Fruit fly (Drosophila melanogaster) whole organism, embryonic: ENCODE results near the gene CG8958.

Experiments used
- Asciz ChIP-seq: fragments of 200-800 bp; sonication (Bioruptor generic); optimal IDR thresholded peaks from 2 replicates; lab custom pipeline; 2017; ENCODE audit warnings: missing biosample characterization, mild to moderate bottlenecking, missing genetic modification characterization, missing genetic modification reagents
- CG10267 ChIP-seq: fragments of 200-800 bp; sonication (Bioruptor generic); optimal IDR thresholded peaks from 2 replicates; lab custom pipeline; 2018; ENCODE audit warnings: missing biosample characterization, mild to moderate bottlenecking, missing genetic modification characterization, moderate library complexity
- CG10959 ChIP-seq: fragments of 200-800 bp; sonication (Bioruptor generic); IDR thresholded peaks from 2 replicates; pipeline ENCODE4 v1.3.6; 2022; ENCODE audit warnings: missing biosample characterization, missing genetic modification characterization
- CG10979 ChIP-seq: fragments of 200-800 bp; sonication (Bioruptor generic); optimal IDR thresholded peaks from 2 replicates; lab custom pipeline; 2018; ENCODE audit warnings: missing biosample characterization, mild to moderate bottlenecking, missing genetic modification characterization, moderate library complexity
- CG11093 ChIP-seq: fragments of 200-800 bp; sonication (Bioruptor generic); IDR thresholded peaks from 3 replicates; pipeline ENCODE4 v1.3.6; 2022; ENCODE audit warnings: missing biosample characterization, missing genetic modification characterization
- CG11504 ChIP-seq: fragments of 200-800 bp; sonication (Bioruptor generic); optimal IDR thresholded peaks from 3 replicates; lab custom pipeline; 2019; ENCODE audit warnings: missing biosample characterization, mild to moderate bottlenecking, missing genetic modification characterization, moderate library complexity
- CG12219 ChIP-seq: fragments of 200-800 bp; sonication (Bioruptor generic); optimal IDR thresholded peaks from 3 replicates; lab custom pipeline; 2018; ENCODE audit warnings: missing biosample characterization, mild to moderate bottlenecking, missing genetic modification characterization
- CG12769 ChIP-seq: fragments of 200-800 bp; sonication (Bioruptor generic); optimal IDR thresholded peaks from 2 replicates; lab custom pipeline; 2019; ENCODE audit warnings: missing biosample characterization, mild to moderate bottlenecking, missing genetic modification characterization, moderate library complexity
- CG13287 ChIP-seq: fragments of 200-800 bp; sonication (Bioruptor generic); IDR thresholded peaks from 2 replicates; pipeline ENCODE4 v1.3.6; 2022; ENCODE audit warnings: missing biosample characterization, missing genetic modification characterization; ENCODE audit not compliant: partially characterized antibody
- CG13296 ChIP-seq: fragments of 200-800 bp; sonication (Bioruptor generic); optimal IDR thresholded peaks from 3 replicates; lab custom pipeline; 2018; ENCODE audit warnings: missing biosample characterization, mild to moderate bottlenecking, missing genetic modification characterization
- CG13894 ChIP-seq: fragments of 200-800 bp; sonication (Bioruptor generic); optimal IDR thresholded peaks from 3 replicates; lab custom pipeline; 2018; ENCODE audit warnings: missing biosample characterization, mild to moderate bottlenecking, missing genetic modification characterization, moderate library complexity
- CG15514 ChIP-seq: fragments of 200-800 bp; sonication (Bioruptor generic); optimal IDR thresholded peaks from 3 replicates; lab custom pipeline; 2017; ENCODE audit warnings: missing biosample characterization, missing genetic modification characterization, mild to moderate bottlenecking, moderate library complexity, missing genetic modification reagents
- CG1792 ChIP-seq: fragments of 200-800 bp; sonication (Bioruptor generic); optimal IDR thresholded peaks from 2 replicates; lab custom pipeline; 2016; ENCODE audit warnings: missing biosample characterization, missing genetic modification characterization
- CG2199 ChIP-seq: fragments of 200-800 bp; sonication (Bioruptor generic); IDR thresholded peaks from 3 replicates; pipeline ENCODE4 v1.3.6; 2022; ENCODE audit warnings: missing biosample characterization, missing genetic modification characterization
- CG2202 ChIP-seq: fragments of 200-800 bp; sonication (Bioruptor generic); optimal IDR thresholded peaks from 2 replicates; lab custom pipeline; 2018; ENCODE audit warnings: missing biosample characterization, mild to moderate bottlenecking, missing genetic modification characterization
- CG2678 ChIP-seq: fragments of 200-800 bp; sonication (Bioruptor generic); optimal IDR thresholded peaks from 3 replicates; lab custom pipeline; 2019; ENCODE audit warnings: missing biosample characterization, mild to moderate bottlenecking, missing genetic modification characterization, moderate library complexity
- CG2712 ChIP-seq: fragments of 200-800 bp; optimal IDR thresholded peaks from 3 replicates; lab custom pipeline; 2019; ENCODE audit warnings: missing biosample characterization, mild to moderate bottlenecking, missing genetic modification characterization, moderate library complexity
- CG3065 ChIP-seq: fragments of 200-800 bp; sonication (Bioruptor generic); optimal IDR thresholded peaks from 2 replicates; lab custom pipeline; 2016; ENCODE audit warnings: missing biosample characterization, missing genetic modification characterization
- CG32532 ChIP-seq: fragments of 200-800 bp; sonication (Bioruptor generic); IDR thresholded peaks from 2 replicates; pipeline ENCODE4 v1.3.6; 2022; ENCODE audit warnings: missing biosample characterization, missing genetic modification characterization
- CG33213 ChIP-seq: fragments of 200-800 bp; sonication (Bioruptor generic); optimal IDR thresholded peaks from 3 replicates; lab custom pipeline; 2016; ENCODE audit warnings: missing biosample characterization, missing genetic modification characterization
- CG4617 ChIP-seq: fragments of 200-800 bp; sonication (Bioruptor generic); optimal IDR thresholded peaks from 3 replicates; lab custom pipeline; 2016; ENCODE audit warnings: missing biosample characterization, missing genetic modification characterization, borderline replicate concordance
- CG5953 ChIP-seq: fragments of 200-800 bp; sonication (Bioruptor generic); IDR thresholded peaks from 2 replicates; pipeline ENCODE4 v1.3.6; 2022; ENCODE audit warnings: missing biosample characterization, missing genetic modification characterization
- CG9215 ChIP-seq: fragments of 200-800 bp; sonication (Bioruptor generic); IDR thresholded peaks from 2 replicates; pipeline ENCODE4 v1.3.6; 2022; ENCODE audit warnings: missing biosample characterization, missing genetic modification characterization
- CoRest ChIP-seq: fragments of 200-800 bp; sonication (Bioruptor generic); optimal IDR thresholded peaks from 3 replicates; lab custom pipeline; 2018; ENCODE audit warnings: missing biosample characterization, mild to moderate bottlenecking, missing genetic modification characterization, moderate library complexity
- CrebB ChIP-seq: fragments of 200-800 bp; sonication (Bioruptor generic); optimal IDR thresholded peaks from 3 replicates; lab custom pipeline; 2018; ENCODE audit warnings: missing biosample characterization, mild to moderate bottlenecking, missing genetic modification characterization
- Dbx ChIP-seq: fragments of 200-800 bp; sonication (Bioruptor generic); IDR thresholded peaks from 3 replicates; pipeline ENCODE4 v1.3.6; 2022; ENCODE audit warnings: missing biosample characterization, missing genetic modification characterization
- Dip2 ChIP-seq: fragments of 200-800 bp; sonication (Bioruptor generic); IDR thresholded peaks from 2 replicates; pipeline ENCODE4 v1.3.6; 2022; ENCODE audit warnings: missing biosample characterization, missing genetic modification characterization
- E2f2 ChIP-seq: fragments of 200-800 bp; sonication (Bioruptor generic); IDR thresholded peaks from 2 replicates; pipeline ENCODE4 v1.3.6; 2022; ENCODE audit warnings: missing biosample characterization, missing genetic modification characterization
- ERR ChIP-seq: fragments of 200-800 bp; sonication (Bioruptor generic); optimal IDR thresholded peaks from 2 replicates; lab custom pipeline; 2016; ENCODE audit warnings: missing biosample characterization, missing genetic modification characterization
- H2.0 ChIP-seq: fragments of 200-800 bp; sonication (Bioruptor generic); IDR thresholded peaks from 2 replicates; pipeline ENCODE4 v1.3.6; 2022; ENCODE audit warnings: missing biosample characterization, missing genetic modification characterization
- Lim3 ChIP-seq: fragments of 200-800 bp; sonication (Bioruptor generic); IDR thresholded peaks from 2 replicates; pipeline ENCODE4 v1.3.6; 2022; ENCODE audit warnings: missing biosample characterization, missing genetic modification characterization
- Nf-YC ChIP-seq: fragments of 200-800 bp; optimal IDR thresholded peaks from 3 replicates; lab custom pipeline; 2019; ENCODE audit warnings: missing biosample characterization, mild to moderate bottlenecking, missing genetic modification characterization, moderate library complexity
- Sox100B ChIP-seq: fragments of 200-800 bp; sonication (Bioruptor generic); optimal IDR thresholded peaks from 3 replicates; lab custom pipeline; 2018; ENCODE audit warnings: missing biosample characterization, mild to moderate bottlenecking, missing genetic modification characterization
- Ssrp ChIP-seq: fragments of 200-800 bp; sonication (Bioruptor generic); optimal IDR thresholded peaks from 2 replicates; lab custom pipeline; 2018; ENCODE audit warnings: missing biosample characterization, mild to moderate bottlenecking, missing genetic modification characterization, moderate library complexity
- Trl ChIP-seq, 3 experiments: fragments of >200 bp in 2 of 3; fragments of 200-800 bp in 1 of 3; sonication (Bioruptor generic) in 1 of 3; optimal IDR thresholded peaks; 2 replicates in 1 of 3; 3 replicates in 2 of 3; lab custom pipeline; 2016 to 2017; ENCODE audit warnings: missing biosample characterization in 1 of 3, missing genetic modification characterization in 1 of 3
- bbx ChIP-seq: fragments of 200-800 bp; sonication (Bioruptor generic); IDR thresholded peaks from 2 replicates; pipeline ENCODE4 v1.3.6; 2022; ENCODE audit warnings: missing biosample characterization, missing genetic modification characterization; ENCODE audit not compliant: partially characterized antibody
- crc ChIP-seq: fragments of 200-800 bp; sonication (Bioruptor generic); optimal IDR thresholded peaks from 2 replicates; lab custom pipeline; 2016; ENCODE audit warnings: missing biosample characterization, missing genetic modification characterization
- dpn ChIP-seq, 2 experiments: fragments of 200-800 bp; sonication (Bioruptor generic); optimal IDR thresholded peaks; 3 replicates each; lab custom pipeline; 2016; ENCODE audit warnings: missing biosample characterization in 2 of 2, missing genetic modification characterization in 2 of 2
- gce ChIP-seq: fragments of 200-800 bp; sonication (Bioruptor generic); IDR thresholded peaks from 3 replicates; pipeline ENCODE4 v1.3.6; 2022; ENCODE audit warnings: missing biosample characterization, missing genetic modification characterization
- gro ChIP-seq: fragments of 200-800 bp; sonication (Bioruptor generic); optimal IDR thresholded peaks from 2 replicates; lab custom pipeline; 2016; ENCODE audit warnings: missing biosample characterization, missing genetic modification characterization
- her ChIP-seq: fragments of 200-800 bp; sonication (Bioruptor generic); optimal IDR thresholded peaks from 2 replicates; lab custom pipeline; 2016; ENCODE audit warnings: missing biosample characterization, missing genetic modification characterization
- inv ChIP-seq: fragments of 200-800 bp; sonication (Bioruptor generic); IDR thresholded peaks from 2 replicates; pipeline ENCODE4 v1.3.6; 2022; ENCODE audit warnings: missing biosample characterization, missing genetic modification characterization; ENCODE audit not compliant: partially characterized antibody
- pho ChIP-seq: fragments of 200-800 bp; sonication (Bioruptor generic); optimal IDR thresholded peaks from 2 replicates; lab custom pipeline; 2016; ENCODE audit warnings: missing biosample characterization, missing genetic modification characterization
- ranshi ChIP-seq: fragments of 200-800 bp; sonication (Bioruptor generic); IDR thresholded peaks from 2 replicates; pipeline ENCODE4 v1.3.6; 2022; ENCODE audit warnings: missing biosample characterization, missing genetic modification characterization
- ro ChIP-seq: fragments of 200-800 bp; sonication (Bioruptor generic); IDR thresholded peaks from 2 replicates; pipeline ENCODE4 v1.3.6; 2022; ENCODE audit warnings: missing biosample characterization, missing genetic modification characterization
- stwl ChIP-seq: fragments of 200-800 bp; sonication (Bioruptor generic); optimal IDR thresholded peaks from 3 replicates; lab custom pipeline; 2018; ENCODE audit warnings: missing biosample characterization, mild to moderate bottlenecking, missing genetic modification characterization, moderate library complexity
- tio ChIP-seq: fragments of 200-800 bp; sonication (Bioruptor generic); optimal IDR thresholded peaks from 2 replicates; lab custom pipeline; 2017; ENCODE audit warnings: missing biosample characterization, missing genetic modification characterization, inconsistent platforms
- tx ChIP-seq: fragments of 200-800 bp; sonication (Bioruptor generic); optimal IDR thresholded peaks from 2 replicates; lab custom pipeline; 2016; ENCODE audit warnings: missing biosample characterization, missing genetic modification characterization
- wor ChIP-seq: fragments of 200-800 bp; sonication (Bioruptor generic); IDR thresholded peaks from 2 replicates; pipeline ENCODE4 v1.3.6; 2022; ENCODE audit warnings: missing biosample characterization, missing genetic modification characterization
- zfh1 ChIP-seq: fragments of 200-800 bp; sonication (Bioruptor generic); IDR thresholded peaks from 3 replicates; pipeline ENCODE4 v1.3.6; 2022; ENCODE audit warnings: missing biosample characterization, missing genetic modification characterization

The CG8958 gene

dm6 chrX:16103482-16103881 lies 20.4 kb downstream of the CG8958 start (continued):
- TF ChIP-seq CrebB (tag; lab: Kevin White, UChicago), result no peak
- TF ChIP-seq CG12769 (tag; lab: Kevin White, UChicago), result no peak
- TF ChIP-seq CG3065 (GFP tag; lab: Kevin White, UChicago), result no peak
- peak; percentile 30; the same call in 1 of the 3 replicates for TF ChIP-seq CG11093 (GFP tag; lab: Robert Waterston, UW)
- peak; percentile 34 to 39 for TF ChIP-seq dpn (GFP tag; optimal IDR thresholded peaks at IDR 0.05; lab: Kevin White, UChicago)
- TF ChIP-seq CG12219 (GFP tag; lab: Kevin White, UChicago), result no peak
- no peak for TF ChIP-seq Nf-YC
- TF ChIP-seq CG2678 (tag; lab: Kevin White, UChicago), result peak; percentile 19
- no peak for TF ChIP-seq crc (GFP tag; lab: Kevin White, UChicago)
- no peak for TF ChIP-seq wor
- TF ChIP-seq CoRest (tag; lab: Kevin White, UChicago), result no peak
- TF ChIP-seq Lim3 (GFP tag; lab: Robert Waterston, UW), result no peak
- no peak for TF ChIP-seq ro
- TF ChIP-seq CG11504, result peak; percentile 63
- TF ChIP-seq CG10979 (tag; lab: Kevin White, UChicago), result peak; percentile 20
- TF ChIP-seq CG2199 (GFP tag; lab: Robert Waterston, UW), result 0 out of 3 replicates have a peak, but pooled peaks have one; percentile 34
- no peak for TF ChIP-seq inv (GFP tag; lab: Robert Waterston, UW)
- TF ChIP-seq stwl (tag; lab: Kevin White, UChicago), result no peak
- no peak for TF ChIP-seq Trl (optimal IDR thresholded peaks at IDR 0.05; lab: Kevin White, UChicago)
- TF ChIP-seq Trl (GFP tag; optimal IDR thresholded peaks at IDR 0.05; lab: Kevin White, UChicago), result peak; percentile 41
- no peak for TF ChIP-seq gro
- TF ChIP-seq CG2712, result no peak
- no peak for TF ChIP-seq CG5953 (GFP tag; lab: Robert Waterston, UW)
- TF ChIP-seq CG13296 (GFP tag; lab: Kevin White, UChicago), result no peak
- TF ChIP-seq ERR, result peak; percentile 12
- no peak for TF ChIP-seq gce (GFP tag; lab: Robert Waterston, UW)
- TF ChIP-seq CG4617, result no peak
- TF ChIP-seq H2.0 (GFP tag; lab: Robert Waterston, UW), result 0 out of 2 replicates have a peak, but pooled peaks have one; percentile 18
- no peak for TF ChIP-seq Sox100B
- TF ChIP-seq Asciz, result no peak
- no peak for TF ChIP-seq pho
- no peak for TF ChIP-seq CG10959 (GFP tag; lab: Robert Waterston, UW)
- TF ChIP-seq CG32532 (GFP tag; lab: Robert Waterston, UW), result peak; percentile 59; the same call in 1 of the 2 replicates
- no peak for TF ChIP-seq CG1792 (GFP tag; lab: Kevin White, UChicago)
- no peak for TF ChIP-seq CG10267 (tag; lab: Kevin White, UChicago)
- peak; percentile 55; the same call in 1 of the 2 replicates for TF ChIP-seq ranshi (GFP tag; lab: Robert Waterston, UW)
- no peak for TF ChIP-seq Dip2 (GFP tag; lab: Robert Waterston, UW)
- TF ChIP-seq CG2202 (tag; lab: Kevin White, UChicago), result peak; percentile 21
- TF ChIP-seq Dbx (GFP tag; lab: Robert Waterston, UW), result peak; percentile 37; the same call in 1 of the 3 replicates
- TF ChIP-seq CG9215 (GFP tag; lab: Robert Waterston, UW), result no peak
- no peak for TF ChIP-seq her (GFP tag; lab: Kevin White, UChicago)
- TF ChIP-seq CG15514 (GFP tag; lab: Kevin White, UChicago), result peak; percentile 12
- TF ChIP-seq CG13894 (tag; lab: Kevin White, UChicago), result no peak
- TF ChIP-seq E2f2 (GFP tag; lab: Robert Waterston, UW), result 0 out of 2 replicates have a peak, but pooled peaks have one; percentile 32
- TF ChIP-seq Ssrp, result peak; percentile 28
- TF ChIP-seq tio (GFP tag; lab: Kevin White, UChicago), result peak; percentile 44
- no peak for TF ChIP-seq CG33213 (GFP tag; lab: Kevin White, UChicago)
- no peak for TF ChIP-seq CG13287 (GFP tag; lab: Robert Waterston, UW)
- TF ChIP-seq tx (GFP tag; lab: Kevin White, UChicago), result peak; percentile 24
- no peak for TF ChIP-seq bbx
- TF ChIP-seq zfh1 (GFP tag; lab: Robert Waterston, UW), result peak; percentile 55
